Worm (Caenorhabditis elegans): Measurements from ENCODE around the gene W06G6.15.
"Not testable (repeated sequence)": the region's sequence is repeated elsewhere in the genome, so short reads cannot be mapped to it uniquely, and the experiment has no call there.

DNA sequence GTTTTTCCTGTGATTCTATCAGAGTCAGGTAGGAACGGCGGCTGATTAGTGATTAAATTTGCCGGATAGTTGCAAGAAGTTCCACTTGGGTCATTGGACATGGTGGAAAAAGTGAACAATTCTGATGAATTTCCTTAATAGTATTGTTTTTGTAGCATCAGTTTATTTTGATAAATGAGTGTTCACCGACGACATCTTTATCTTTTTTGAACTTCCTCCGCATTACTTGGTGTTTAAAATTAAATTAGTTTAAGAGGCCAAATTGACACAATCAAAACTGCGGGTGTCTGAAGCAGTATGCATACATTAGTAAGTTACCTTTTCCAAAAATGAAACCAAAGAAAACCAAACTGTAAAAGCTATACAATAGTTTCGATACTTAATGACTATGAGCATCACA lies 5.1 kb upstream of the W06G6.15 start, which contains the start of gene W06G6.11:
- not testable (repeated sequence) for TF ChIP-seq dpl-1 (GFP tag; optimal IDR thresholded peaks at IDR 0.05); nhr-27 (tag; optimal IDR thresholded peaks at IDR 0.05); hrde-1 (tag; optimal IDR thresholded peaks at IDR 0.05; ENCODE audit: borderline replicate concordance); unc-130 (GFP tag; optimal IDR thresholded peaks at IDR 0.05); snpc-4 (GFP tag; optimal IDR thresholded peaks at IDR 0.05); snpc-4 (tag; optimal IDR thresholded peaks at IDR 0.05); snpc-3.4 (tag; optimal IDR thresholded peaks at IDR 0.05); ztf-3 (GFP tag; optimal IDR thresholded peaks at IDR 0.05); bed-1 (GFP tag; IDR thresholded peaks at IDR 0.05); attf-3 (GFP tag; conservative IDR thresholded peaks at IDR 0.05); ztf-22 (GFP tag; optimal IDR thresholded peaks at IDR 0.05); unc-62 (GFP tag; optimal IDR thresholded peaks at IDR 0.05); hmg-20 (GFP tag; IDR thresholded peaks at IDR 0.05); athp-1 (tag; optimal IDR thresholded peaks at IDR 0.05)
